Worm (Caenorhabditis elegans): ENCODE data around the gene Y49F6B.12.

The Y49F6B.12 gene

ce11 chrII:3446647-3447046 is 25.6 kb downstream of the Y49F6B.12 start, which contains the start of the genes C16C8.20 and gldi-6:
Gene C16C8.20, plus strand, starts transcription at chrII:3446947.
Gene gldi-6, plus strand, starts transcription at chrII:3446947.
- TF ChIP-seq lim-6 (tag; optimal IDR thresholded peaks at IDR 0.05) (no peak), pha-2 (tag; optimal IDR thresholded peaks at IDR 0.05) (no peak), fax-1 (tag; optimal IDR thresholded peaks at IDR 0.05) (no peak), unc-86 (tag; optimal IDR thresholded peaks at IDR 0.05) (no peak), gmeb-2 (tag; optimal IDR thresholded peaks at IDR 0.05) (no peak), C38D4.7 (GFP tag; optimal IDR thresholded peaks at IDR 0.05) (no peak)

ce11 chrII:3445285-3445806 is 26.9 kb downstream of the Y49F6B.12 start, which contains the start of the genes C16C8.5 and C16C8.16:
Gene C16C8.5, minus strand, starts transcription at chrII:3445385.
Gene C16C8.16, plus strand, starts transcription at chrII:3445756.
- TF ChIP-seq lim-6 (tag; optimal IDR thresholded peaks at IDR 0.05) (no peak), dmd-4 (tag; optimal IDR thresholded peaks at IDR 0.05; ENCODE audit: borderline replicate concordance) (no peak), hlh-30 (tag; optimal IDR thresholded peaks at IDR 0.05; ENCODE audit: insufficient read depth) (no peak)

ce11 chrII:3444280-3444679 is 27.9 kb downstream of the Y49F6B.12 start, which contains the start of gene C16C8.4:
Gene C16C8.4, minus strand, starts transcription at chrII:3444380.
- TF ChIP-seq che-1 (tag; optimal IDR thresholded peaks at IDR 0.05) (no peak), pat-9 (tag; optimal IDR thresholded peaks at IDR 0.05) (no peak), ceh-31 (tag; optimal IDR thresholded peaks at IDR 0.05) (no peak), F13H6.1 (tag; optimal IDR thresholded peaks at IDR 0.05) (no peak), madf-2 (tag; optimal IDR thresholded peaks at IDR 0.05) (no peak), T23F11.4 (GFP tag; optimal IDR thresholded peaks at IDR 0.05) (no peak), ztf-16 (tag; optimal IDR thresholded peaks at IDR 0.05) (no peak), mec-3 (tag; optimal IDR thresholded peaks at IDR 0.05; ENCODE audit: borderline replicate concordance) (no peak), nhr-11 (tag; optimal IDR thresholded peaks at IDR 0.05) (no peak), ref-2 (tag; optimal IDR thresholded peaks at IDR 0.05) (no peak), dve-1 (tag; optimal IDR thresholded peaks at IDR 0.05) (no peak), pax-1 (tag; optimal IDR thresholded peaks at IDR 0.05) (no peak), C38D4.7 (GFP tag; optimal IDR thresholded peaks at IDR 0.05) (no peak), eyg-1 (tag; optimal IDR thresholded peaks at IDR 0.05) (no peak), syd-9 (tag; optimal IDR thresholded peaks at IDR 0.05) (no peak), hlh-13 (GFP tag; optimal IDR thresholded peaks at IDR 0.05) (no peak), unc-3 (GFP tag; conservative IDR thresholded peaks at IDR 0.05) (no peak), unc-3 (tag; optimal IDR thresholded peaks at IDR 0.05) (no peak), ceh-19 (GFP tag; optimal IDR thresholded peaks at IDR 0.05) (no peak), tbx-7 (tag; optimal IDR thresholded peaks at IDR 0.05) (no peak)

- no peak for TF ChIP-seq tbx-7 (tag; optimal IDR thresholded peaks at IDR 0.05)
- TF ChIP-seq ceh-2 (tag; optimal IDR thresholded peaks at IDR 0.05), result no peak
- no peak for TF ChIP-seq ahr-1 (tag; optimal IDR thresholded peaks at IDR 0.05)
- TF ChIP-seq fkh-10 (GFP tag; optimal IDR thresholded peaks at IDR 0.05), result no peak
- no peak for TF ChIP-seq unc-42 (tag; optimal IDR thresholded peaks at IDR 0.05)
- no peak for TF ChIP-seq madf-2 (tag; optimal IDR thresholded peaks at IDR 0.05)
- TF ChIP-seq ceh-6 (GFP tag; optimal IDR thresholded peaks at IDR 0.05), result no peak
- TF ChIP-seq ceh-14 (tag; optimal IDR thresholded peaks at IDR 0.05), result no peak
- TF ChIP-seq fax-1 (tag; optimal IDR thresholded peaks at IDR 0.05), result no peak
Observed at ce11 chrII:3443154-3443553, 29.1 kb downstream of the Y49F6B.12 start, which contains the start of gene C16C8.22. Gene C16C8.22, minus strand, starts transcription at chrII:3443254.

- TF ChIP-seq dmd-4 (tag; optimal IDR thresholded peaks at IDR 0.05; ENCODE audit: borderline replicate concordance), result no peak
- no peak for TF ChIP-seq ttx-3 (tag; optimal IDR thresholded peaks at IDR 0.05)
- no peak for TF ChIP-seq sdc-2 (tag; optimal IDR thresholded peaks at IDR 0.05)
- no peak for TF ChIP-seq ceh-9 (tag; optimal IDR thresholded peaks at IDR 0.05)
- no peak for TF ChIP-seq pag-3 (tag; optimal IDR thresholded peaks at IDR 0.05; ENCODE audit: borderline replicate concordance)
- TF ChIP-seq unc-42 (tag; optimal IDR thresholded peaks at IDR 0.05), result no peak
- no peak for TF ChIP-seq hlh-30 (tag; optimal IDR thresholded peaks at IDR 0.05; ENCODE audit: insufficient read depth)
- TF ChIP-seq dve-1 (tag; optimal IDR thresholded peaks at IDR 0.05), result no peak
- TF ChIP-seq pqm-1 (tag; optimal IDR thresholded peaks at IDR 0.05), result no peak
- no peak for TF ChIP-seq ceh-31 (tag; optimal IDR thresholded peaks at IDR 0.05)
- no peak for TF ChIP-seq elt-2 (tag; optimal IDR thresholded peaks at IDR 0.05)
- TF ChIP-seq hlh-15 (tag; optimal IDR thresholded peaks at IDR 0.05), result no peak
- TF ChIP-seq pat-9 (tag; optimal IDR thresholded peaks at IDR 0.05), result no peak
- TF ChIP-seq elt-4 (tag; optimal IDR thresholded peaks at IDR 0.05), result no peak
- TF ChIP-seq hlh-8 (tag; optimal IDR thresholded peaks at IDR 0.05), result no peak
- no peak for TF ChIP-seq pha-2 (tag; optimal IDR thresholded peaks at IDR 0.05)
- no peak for TF ChIP-seq nhr-11 (tag; optimal IDR thresholded peaks at IDR 0.05)
- TF ChIP-seq tbx-2 (tag; optimal IDR thresholded peaks at IDR 0.05), result no peak
Observed at ce11 chrII:3441377-3441776, 30.8 kb downstream of the Y49F6B.12 start, which contains the start of gene C16C8.27. Gene C16C8.27, plus strand, starts transcription at chrII:3441677.
